Worm (Caenorhabditis elegans): ENCODE results near the gene mdt-15.

mdt-15 gene

DNA sequence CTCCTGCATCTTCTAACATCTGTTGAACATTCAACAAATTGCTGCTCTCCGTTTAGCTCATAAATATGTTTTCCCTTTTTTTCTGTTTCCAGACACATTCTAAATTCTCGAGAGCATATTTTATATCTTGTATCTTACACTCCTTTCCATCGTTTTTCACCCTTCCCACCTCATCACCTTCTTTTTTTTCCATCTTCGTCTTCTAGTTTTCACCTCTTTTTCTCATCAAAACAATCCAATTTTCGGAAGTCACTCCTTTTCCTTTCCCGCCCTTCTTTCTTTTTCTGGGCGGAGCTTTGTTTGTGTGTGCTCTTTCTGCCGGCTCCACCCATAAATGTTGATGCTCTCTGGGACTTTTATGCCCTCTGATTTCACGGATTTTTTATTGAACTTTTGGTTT lies 10.7 kb downstream of the mdt-15 start:
- no peak for TF ChIP-seq T20F7.1 (GFP tag; optimal IDR thresholded peaks at IDR 0.05)
- no peak for TF ChIP-seq ceh-32 (tag; optimal IDR thresholded peaks at IDR 0.05; ENCODE audit: poor library complexity)
- TF ChIP-seq mep-1 (tag; optimal IDR thresholded peaks at IDR 0.05): no peak
- TF ChIP-seq F49E8.2 (tag; optimal IDR thresholded peaks at IDR 0.05; ENCODE audit: borderline replicate concordance): no peak
- TF ChIP-seq unc-62 (GFP tag; optimal IDR thresholded peaks at IDR 0.05 in 1 of 2): no peak
- TF ChIP-seq unc-62 (tag; optimal IDR thresholded peaks at IDR 0.05): no peak

DNA sequence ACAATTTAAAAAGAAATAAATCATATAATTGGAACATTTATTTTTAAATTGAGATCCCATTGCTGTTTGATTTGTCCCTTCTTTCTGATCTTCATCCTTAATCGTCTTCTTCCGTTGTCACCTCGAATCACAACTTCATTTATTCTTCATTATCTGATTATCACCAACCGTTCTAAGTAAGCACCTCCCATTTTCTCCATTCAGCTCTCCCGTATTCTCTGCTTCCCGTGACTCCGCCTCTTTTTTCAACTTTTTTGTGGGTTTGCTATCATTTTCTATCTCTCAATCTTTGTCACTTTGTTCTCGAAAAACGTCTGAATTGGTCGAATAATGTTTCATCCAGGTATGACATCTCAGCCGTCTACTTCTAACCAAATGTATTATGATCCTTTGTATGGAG lies 17.6 kb downstream of the mdt-15 start, which contains the start of gene sma-4:
Gene sma-4, plus strand, starts transcription at position 301 of the 400 bp plus-strand sequence.
- no peak for TF ChIP-seq lin-15B (tag; optimal IDR thresholded peaks at IDR 0.05)
- no peak for TF ChIP-seq daf-19 (GFP tag; conservative IDR thresholded peaks at IDR 0.05)
- no peak for TF ChIP-seq nhr-76 (tag; optimal IDR thresholded peaks at IDR 0.05)
- no peak for TF ChIP-seq zip-11 (GFP tag; IDR thresholded peaks at IDR 0.05)
- TF ChIP-seq nhr-11 (tag; optimal IDR thresholded peaks at IDR 0.05): no peak
- no peak for TF ChIP-seq hlh-30 (tag; optimal IDR thresholded peaks at IDR 0.05; ENCODE audit: insufficient read depth)
- TF ChIP-seq Y105C5A.15 (GFP tag; IDR thresholded peaks at IDR 0.05): no peak
- TF ChIP-seq mep-1 (tag; optimal IDR thresholded peaks at IDR 0.05): no peak
- no peak for TF ChIP-seq php-3 (GFP tag; IDR thresholded peaks at IDR 0.05)
- no peak for TF ChIP-seq ZK546.5 (tag; optimal IDR thresholded peaks at IDR 0.05)
- no peak for TF ChIP-seq lir-3 (tag; optimal IDR thresholded peaks at IDR 0.05)
- no peak for TF ChIP-seq lin-29 (GFP tag; IDR thresholded peaks at IDR 0.05)
- no peak for TF ChIP-seq zfp-2 (tag; optimal IDR thresholded peaks at IDR 0.05)
- no peak for TF ChIP-seq dmd-9 (GFP tag; IDR thresholded peaks at IDR 0.05)

DNA sequence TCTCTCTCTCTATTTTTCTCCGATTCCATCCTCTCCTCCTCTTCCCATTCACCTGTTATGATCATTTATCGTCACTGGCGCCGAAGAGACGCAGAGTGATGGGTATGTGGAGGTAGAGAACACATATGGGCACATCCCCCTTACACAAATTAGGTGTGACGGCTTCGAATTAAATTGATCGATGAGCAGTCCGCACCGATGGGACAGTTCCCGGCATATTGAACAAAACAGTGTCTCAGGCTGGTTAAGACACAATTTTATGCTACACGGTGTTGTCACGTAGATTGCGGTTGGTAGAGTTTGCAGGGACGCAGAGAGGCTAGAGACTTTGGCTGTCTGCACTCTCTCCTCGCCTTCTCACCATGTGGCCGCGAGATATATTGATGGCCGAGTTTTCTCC lies 18.8 kb downstream of the mdt-15 start, which contains the start of gene R12B2.7:
Gene R12B2.7, plus strand, starts transcription at position 247 of the 400 bp plus-strand sequence.
- TF ChIP-seq snpc-1.2 (GFP tag; IDR thresholded peaks at IDR 0.05) (no peak), daf-16 (GFP tag; optimal IDR thresholded peaks at IDR 0.05) (no peak), daf-16 (tag; optimal IDR thresholded peaks at IDR 0.05) (peak; percentile 18), ceh-20 (GFP tag; IDR thresholded peaks at IDR 0.05) (peak; percentile 56; the same call in 1 of the 2 replicates), dmd-6 (GFP tag; IDR thresholded peaks at IDR 0.05) (peak; percentile 21; the same call in 1 of the 2 replicates), Y5F2A.4 (GFP tag; optimal IDR thresholded peaks at IDR 0.05) (no peak), mxl-3 (GFP tag; optimal IDR thresholded peaks at IDR 0.05) (peak; percentile 30), hlh-11 (tag; optimal IDR thresholded peaks at IDR 0.05) (peak; percentile 76), mes-2 (tag; optimal IDR thresholded peaks at IDR 0.05; ENCODE audit: poor library complexity, severe bottlenecking) (peak; percentile 43), nhr-28 (tag; optimal IDR thresholded peaks at IDR 0.05) (peak; percentile 45), T26A8.4 (GFP tag; IDR thresholded peaks at IDR 0.05) (0 out of 2 replicates have a peak, but pooled peaks have one; percentile 17)

DNA sequence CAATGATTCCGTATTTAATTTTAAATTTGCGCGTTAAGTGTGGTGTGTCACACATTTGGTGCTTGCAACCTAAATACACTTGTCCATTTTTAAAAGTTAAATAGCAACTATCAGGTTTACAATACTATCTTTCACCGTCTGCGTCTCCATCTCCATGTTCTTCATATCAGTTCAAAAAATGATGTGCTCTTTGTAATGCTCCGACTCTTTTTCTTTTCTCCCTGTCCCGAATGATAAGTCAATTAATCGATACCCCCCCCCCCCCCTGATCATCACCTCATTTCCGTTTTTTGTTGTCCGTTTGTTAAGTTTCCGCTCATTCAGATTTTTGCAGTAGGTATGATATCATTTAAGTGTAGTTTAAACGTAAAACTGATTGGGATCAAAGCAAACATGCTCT lies 19.5 kb downstream of the mdt-15 start:
- TF ChIP-seq ama-1 (optimal IDR thresholded peaks at IDR 0.05): no peak
- no peak for TF ChIP-seq fos-1 (tag; optimal IDR thresholded peaks at IDR 0.05)
- no peak for TF ChIP-seq mxl-3 (GFP tag; optimal IDR thresholded peaks at IDR 0.05)
- TF ChIP-seq T20F7.1 (GFP tag; optimal IDR thresholded peaks at IDR 0.05): no peak
- no peak for TF ChIP-seq ZK546.5 (tag; optimal IDR thresholded peaks at IDR 0.05)
- TF ChIP-seq hlh-11 (tag; optimal IDR thresholded peaks at IDR 0.05): peak; percentile 27
- TF ChIP-seq hmg-1.1 (GFP tag; IDR thresholded peaks at IDR 0.05): no peak
- TF ChIP-seq mxl-2 (GFP tag; conservative IDR thresholded peaks at IDR 0.05): no peak
- TF ChIP-seq dve-1 (tag; optimal IDR thresholded peaks at IDR 0.05; ENCODE audit: insufficient read depth): peak; percentile 40
- TF ChIP-seq php-3 (GFP tag; IDR thresholded peaks at IDR 0.05): peak; percentile 26; the same call in 1 of the 2 replicates
- TF ChIP-seq nhr-28 (tag; optimal IDR thresholded peaks at IDR 0.05): peak; percentile 47
- no peak for TF ChIP-seq spr-1 (tag; optimal IDR thresholded peaks at IDR 0.05)
- no peak for TF ChIP-seq attf-4 (tag; optimal IDR thresholded peaks at IDR 0.05)
- peak; percentile 53; the same call in 1 of the 2 replicates for TF ChIP-seq lin-1 (GFP tag; IDR thresholded peaks at IDR 0.05)
- no peak for TF ChIP-seq rbr-2 (tag; optimal IDR thresholded peaks at IDR 0.05)
- no peak for TF ChIP-seq unc-39 (tag; optimal IDR thresholded peaks at IDR 0.05)
- no peak for TF ChIP-seq jun-1 (tag; optimal IDR thresholded peaks at IDR 0.05)
- no peak for TF ChIP-seq nhr-11 (tag; optimal IDR thresholded peaks at IDR 0.05)
- TF ChIP-seq Y75B8A.6 (GFP tag; IDR thresholded peaks at IDR 0.05): no peak
- TF ChIP-seq vab-7 (GFP tag; IDR thresholded peaks at IDR 0.05): no peak
- TF ChIP-seq ceh-44 (GFP tag; IDR thresholded peaks at IDR 0.05): no peak
- no peak for TF ChIP-seq duxl-1 (tag; optimal IDR thresholded peaks at IDR 0.05; ENCODE audit: poor library complexity)
- no peak for TF ChIP-seq nhr-76 (tag; optimal IDR thresholded peaks at IDR 0.05)
- no peak for TF ChIP-seq mep-1 (tag; optimal IDR thresholded peaks at IDR 0.05)
- no peak for TF ChIP-seq lir-3 (tag; optimal IDR thresholded peaks at IDR 0.05)
- no peak for TF ChIP-seq spr-3 (GFP tag; optimal IDR thresholded peaks at IDR 0.05)

All from whole organism, L4 larva.